Worm (Caenorhabditis elegans): ENCODE measurements around the gene T21D12.12.
A peak's percentile ranks its signal among the peaks of the same experiment; 100 is the strongest.

The T21D12.12 gene

ce11 chrIV:273299-273698, 7.1 kb downstream of the T21D12.12 start, which contains the start of gene srh-282:
srh-282 (minus strand) TSS chrIV:273399.
- no peak for TF ChIP-seq M03D4.4 (tag; optimal IDR thresholded peaks at IDR 0.05)
- no peak for TF ChIP-seq pha-4 (tag; optimal IDR thresholded peaks at IDR 0.05)
- no peak for TF ChIP-seq ceh-39 (tag; optimal IDR thresholded peaks at IDR 0.05)
- no peak for TF ChIP-seq nhr-237 (tag; optimal IDR thresholded peaks at IDR 0.05)

ce11 chrIV:274185-274584, 7.9 kb downstream of the T21D12.12 start, which contains the start of gene sma-10:
sma-10 (plus strand) TSS chrIV:274420.
- TF ChIP-seq bed-3 (GFP tag; optimal IDR thresholded peaks at IDR 0.05) (no peak), tbx-8 (GFP tag; optimal IDR thresholded peaks at IDR 0.05) (no peak), lin-13 (tag; optimal IDR thresholded peaks at IDR 0.05) (no peak), lin-32 (GFP tag; optimal IDR thresholded peaks at IDR 0.05) (no peak), unc-39 (tag; optimal IDR thresholded peaks at IDR 0.05) (no peak), nhr-2 (tag; optimal IDR thresholded peaks at IDR 0.05) (no peak), ztf-11 (tag; optimal IDR thresholded peaks at IDR 0.05) (no peak), nhr-12 (tag; optimal IDR thresholded peaks at IDR 0.05) (no peak), drap-1 (GFP tag; optimal IDR thresholded peaks at IDR 0.05) (no peak), nhr-237 (tag; optimal IDR thresholded peaks at IDR 0.05) (no peak), ceh-83 (GFP tag; optimal IDR thresholded peaks at IDR 0.05) (no peak), pha-4 (tag; optimal IDR thresholded peaks at IDR 0.05) (no peak), unc-62 (GFP tag; optimal IDR thresholded peaks at IDR 0.05) (no peak), elt-1 (tag; optimal IDR thresholded peaks at IDR 0.05; ENCODE audit: borderline replicate concordance, insufficient read depth) (no peak), hlh-1 (tag; optimal IDR thresholded peaks at IDR 0.05) (no peak), ceh-43 (GFP tag; optimal IDR thresholded peaks at IDR 0.05) (no peak), nhr-76 (tag; optimal IDR thresholded peaks at IDR 0.05) (no peak), mab-5 (tag; optimal IDR thresholded peaks at IDR 0.05) (no peak)

ce11 chrIV:275146-275545, 8.9 kb downstream of the T21D12.12 start:
- no peak for TF ChIP-seq unc-39 (tag; optimal IDR thresholded peaks at IDR 0.05)
- no peak for TF ChIP-seq sptf-1 (tag; optimal IDR thresholded peaks at IDR 0.05)
- TF ChIP-seq nhr-12 (tag; optimal IDR thresholded peaks at IDR 0.05), result no peak
- TF ChIP-seq bed-3 (GFP tag; optimal IDR thresholded peaks at IDR 0.05), result no peak
- TF ChIP-seq ztf-11 (tag; optimal IDR thresholded peaks at IDR 0.05), result no peak
- TF ChIP-seq lin-13 (tag; optimal IDR thresholded peaks at IDR 0.05), result no peak
- TF ChIP-seq flh-1 (GFP tag; optimal IDR thresholded peaks at IDR 0.05), result no peak
- TF ChIP-seq elt-1 (tag; optimal IDR thresholded peaks at IDR 0.05; ENCODE audit: borderline replicate concordance, insufficient read depth), result no peak
- no peak for TF ChIP-seq cnd-1 (tag; optimal IDR thresholded peaks at IDR 0.05)
- no peak for TF ChIP-seq nhr-76 (tag; optimal IDR thresholded peaks at IDR 0.05)
- no peak for TF ChIP-seq hlh-1 (tag; optimal IDR thresholded peaks at IDR 0.05)
- TF ChIP-seq sem-2 (GFP tag; optimal IDR thresholded peaks at IDR 0.05), result no peak
- TF ChIP-seq lsy-2 (tag; optimal IDR thresholded peaks at IDR 0.05), result no peak
- no peak for TF ChIP-seq elt-3 (tag; optimal IDR thresholded peaks at IDR 0.05)
- TF ChIP-seq tbx-8 (GFP tag; optimal IDR thresholded peaks at IDR 0.05), result no peak
- TF ChIP-seq nhr-28 (tag; optimal IDR thresholded peaks at IDR 0.05), result no peak
- TF ChIP-seq zip-8 (tag; optimal IDR thresholded peaks at IDR 0.05), result no peak

ce11 chrIV:278284-278683, 12.0 kb downstream of the T21D12.12 start:
- TF ChIP-seq unc-62 (GFP tag; optimal IDR thresholded peaks at IDR 0.05), result no peak
- no peak for TF ChIP-seq lsy-2 (tag; optimal IDR thresholded peaks at IDR 0.05)
- no peak for TF ChIP-seq nhr-2 (tag; optimal IDR thresholded peaks at IDR 0.05)
- TF ChIP-seq ceh-39 (tag; optimal IDR thresholded peaks at IDR 0.05), result no peak
- no peak for TF ChIP-seq pha-4 (tag; optimal IDR thresholded peaks at IDR 0.05)
- no peak for TF ChIP-seq lin-13 (tag; optimal IDR thresholded peaks at IDR 0.05)
- TF ChIP-seq drap-1 (GFP tag; optimal IDR thresholded peaks at IDR 0.05), result no peak
- TF ChIP-seq nhr-28 (tag; optimal IDR thresholded peaks at IDR 0.05), result no peak
- TF ChIP-seq tbx-8 (GFP tag; optimal IDR thresholded peaks at IDR 0.05), result no peak
- no peak for TF ChIP-seq blmp-1 (tag; optimal IDR thresholded peaks at IDR 0.05)
- no peak for TF ChIP-seq nhr-76 (tag; optimal IDR thresholded peaks at IDR 0.05)
- no peak for TF ChIP-seq hlh-1 (tag; optimal IDR thresholded peaks at IDR 0.05)
- TF ChIP-seq unc-39 (tag; optimal IDR thresholded peaks at IDR 0.05), result no peak
- TF ChIP-seq M03D4.4 (tag; optimal IDR thresholded peaks at IDR 0.05), result no peak
- no peak for TF ChIP-seq nhr-12 (tag; optimal IDR thresholded peaks at IDR 0.05)
- TF ChIP-seq flh-1 (GFP tag; optimal IDR thresholded peaks at IDR 0.05), result no peak
- TF ChIP-seq sem-2 (GFP tag; optimal IDR thresholded peaks at IDR 0.05), result no peak
- TF ChIP-seq mls-2 (tag; optimal IDR thresholded peaks at IDR 0.05), result no peak
- no peak for TF ChIP-seq snpc-4 (tag; optimal IDR thresholded peaks at IDR 0.05)

- peak; percentile 14 for TF ChIP-seq ces-1 (GFP tag; optimal IDR thresholded peaks at IDR 0.05)
- no peak for TF ChIP-seq mep-1 (tag; optimal IDR thresholded peaks at IDR 0.05)
- no peak for TF ChIP-seq cnd-1 (tag; optimal IDR thresholded peaks at IDR 0.05)
- peak; percentile 56 for TF ChIP-seq unc-120 (tag; optimal IDR thresholded peaks at IDR 0.05; ENCODE audit: poor library complexity, severe bottlenecking)
- TF ChIP-seq mab-5 (tag; optimal IDR thresholded peaks at IDR 0.05), result no peak
- no peak for TF ChIP-seq ceh-39 (tag; optimal IDR thresholded peaks at IDR 0.05)
- no peak for TF ChIP-seq unc-62 (GFP tag; optimal IDR thresholded peaks at IDR 0.05)
- TF ChIP-seq elt-1 (tag; optimal IDR thresholded peaks at IDR 0.05; ENCODE audit: borderline replicate concordance, insufficient read depth), result no peak
- TF ChIP-seq drap-1 (GFP tag; optimal IDR thresholded peaks at IDR 0.05), result no peak
- no peak for TF ChIP-seq nhr-12 (tag; optimal IDR thresholded peaks at IDR 0.05)
- TF ChIP-seq flh-1 (GFP tag; optimal IDR thresholded peaks at IDR 0.05), result no peak
- TF ChIP-seq lsy-2 (tag; optimal IDR thresholded peaks at IDR 0.05), result no peak
- no peak for TF ChIP-seq zip-8 (tag; optimal IDR thresholded peaks at IDR 0.05)
- TF ChIP-seq bed-3 (GFP tag; optimal IDR thresholded peaks at IDR 0.05), result no peak
- no peak for TF ChIP-seq nhr-2 (tag; optimal IDR thresholded peaks at IDR 0.05)
- no peak for TF ChIP-seq elt-3 (tag; optimal IDR thresholded peaks at IDR 0.05)
These were observed 15.8 kb downstream of the T21D12.12 start for ce11 chrIV:282008-282407.
